Worm (Caenorhabditis elegans) whole organism, L1 larva: ENCODE measurements around the gene C25D7.9.

Source experiments
- ceh-82 ChIP-seq, 3 experiments: fragments of 150-350 bp in 1 of 3; sonication (generic microtip) in 2 of 3; optimal IDR thresholded peaks; 2 replicates each; lab custom pipeline; 2014 to 2017; ENCODE audit warnings: missing biosample characterization in 3 of 3, missing genetic modification characterization in 3 of 3
- grh-1 ChIP-seq: fragments of 200-800 bp; sonication (Bioruptor generic); IDR thresholded peaks from 2 replicates; pipeline ENCODE4 v1.3.6; 2022; ENCODE audit warnings: missing genetic modification reagents, missing genetic modification characterization, missing compliant biosample characterization
- nhr-12 ChIP-seq: sonication (generic microtip); optimal IDR thresholded peaks from 2 replicates; lab custom pipeline; 2017; ENCODE audit warnings: missing biosample characterization, missing genetic modification characterization
- zip-4 ChIP-seq: fragments of 200-800 bp; sonication (Bioruptor generic); optimal IDR thresholded peaks from 2 replicates; lab custom pipeline; 2018; ENCODE audit warnings: mild to moderate bottlenecking, missing genetic modification characterization, moderate library complexity, missing compliant biosample characterization

DNA sequence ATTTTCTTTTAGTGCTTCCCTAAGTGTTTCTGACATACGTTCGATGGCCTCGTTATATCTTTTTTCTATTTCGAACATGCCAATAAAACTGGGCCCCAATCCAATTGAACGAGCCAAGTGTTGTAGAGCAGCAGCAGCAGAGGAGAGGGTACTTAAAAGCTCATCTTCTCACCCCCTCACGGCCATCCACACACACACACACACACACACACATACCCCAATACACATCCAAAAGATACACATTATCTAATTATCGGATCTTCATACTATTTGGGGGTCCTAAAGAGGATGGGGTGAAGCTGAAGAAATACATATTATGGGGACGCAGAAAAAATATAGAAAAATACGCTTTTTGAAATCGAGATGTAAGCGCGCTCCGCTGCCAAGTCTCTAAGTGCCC lies 7.8 kb downstream of the C25D7.9 start:
- TF ChIP-seq grh-1 (no peak), nhr-12 (no peak), ceh-82 (tag; optimal IDR thresholded peaks at IDR 0.05; lab: Kevin White, UChicago) (no peak), zip-4 (GFP tag; lab: Kevin White, UChicago) (no peak)
